Worm (Caenorhabditis elegans): ENCODE results near the gene hda-5.

The hda-5 gene

ce11 chrII:11798737-11799136 lies at the start of gene hda-5:
TSS of gene hda-5 (plus strand) at chrII:11799037.
- no peak for TF ChIP-seq mdl-1 (tag; optimal IDR thresholded peaks at IDR 0.05)
- no peak for TF ChIP-seq zag-1 (tag; optimal IDR thresholded peaks at IDR 0.05)
- no peak for TF ChIP-seq nhr-25 (tag; optimal IDR thresholded peaks at IDR 0.05)
- TF ChIP-seq snpc-4 (tag; optimal IDR thresholded peaks at IDR 0.05): no peak
- no peak for TF ChIP-seq skn-1 (tag; optimal IDR thresholded peaks at IDR 0.05)
- TF ChIP-seq sma-3 (GFP tag; optimal IDR thresholded peaks at IDR 0.05): no peak

- no peak for TF ChIP-seq elt-1 (tag; optimal IDR thresholded peaks at IDR 0.05)
- peak; percentile 80 for TF ChIP-seq unc-55 (GFP tag; optimal IDR thresholded peaks at IDR 0.05)
- TF ChIP-seq sma-3 (GFP tag; optimal IDR thresholded peaks at IDR 0.05): peak; percentile 65
- peak; percentile 6 for TF ChIP-seq ztf-11 (tag; optimal IDR thresholded peaks at IDR 0.05)
- peak; percentile 96 for TF ChIP-seq F13H6.1 (tag; optimal IDR thresholded peaks at IDR 0.05)
- TF ChIP-seq zag-1 (tag; optimal IDR thresholded peaks at IDR 0.05): peak; percentile 81
- TF ChIP-seq lin-11 (tag; optimal IDR thresholded peaks at IDR 0.05): no peak
- no peak for TF ChIP-seq alr-1 (tag; optimal IDR thresholded peaks at IDR 0.05)
- TF ChIP-seq ama-1 (optimal IDR thresholded peaks at IDR 0.05): no peak
- TF ChIP-seq fos-1 (tag; optimal IDR thresholded peaks at IDR 0.05): peak; percentile 48
- TF ChIP-seq nhr-23 (tag; optimal IDR thresholded peaks at IDR 0.05): no peak
- TF ChIP-seq nhr-6 (tag; optimal IDR thresholded peaks at IDR 0.05): peak; percentile 64
- no peak for TF ChIP-seq nhr-21 (tag; optimal IDR thresholded peaks at IDR 0.05)
- TF ChIP-seq lin-13 (GFP tag; optimal IDR thresholded peaks at IDR 0.05): peak; percentile 37
- TF ChIP-seq nhr-237 (tag; optimal IDR thresholded peaks at IDR 0.05): no peak
- peak; percentile 65 for TF ChIP-seq nhr-25 (tag; optimal IDR thresholded peaks at IDR 0.05)
- peak; percentile 4 for TF ChIP-seq sem-4 (tag; optimal IDR thresholded peaks at IDR 0.05)
- no peak for TF ChIP-seq nhr-12 (tag; optimal IDR thresholded peaks at IDR 0.05)
- TF ChIP-seq unc-62 (GFP tag; optimal IDR thresholded peaks at IDR 0.05): no peak
- TF ChIP-seq gmeb-1 (tag; optimal IDR thresholded peaks at IDR 0.05): peak; percentile 45
- TF ChIP-seq dmd-4 (tag; optimal IDR thresholded peaks at IDR 0.05): no peak
- peak; percentile 65 for TF ChIP-seq sma-9 (GFP tag; optimal IDR thresholded peaks at IDR 0.05)
- TF ChIP-seq sma-9 (tag; optimal IDR thresholded peaks at IDR 0.05): no peak
- no peak for TF ChIP-seq skn-1 (tag; optimal IDR thresholded peaks at IDR 0.05)
- peak; percentile 7 for TF ChIP-seq ZK546.5 (tag; optimal IDR thresholded peaks at IDR 0.05)
- TF ChIP-seq aly-2 (tag; optimal IDR thresholded peaks at IDR 0.05): no peak
- peak; percentile 71 for TF ChIP-seq mab-5 (tag; optimal IDR thresholded peaks at IDR 0.05)
- peak; percentile 57 for TF ChIP-seq ztf-4 (tag; optimal IDR thresholded peaks at IDR 0.05)
- peak; percentile 80 for TF ChIP-seq crh-2 (tag; optimal IDR thresholded peaks at IDR 0.05)
- TF ChIP-seq lsy-2 (tag; optimal IDR thresholded peaks at IDR 0.05): peak; percentile 40 to 75
- TF ChIP-seq ceh-16 (tag; optimal IDR thresholded peaks at IDR 0.05): peak; percentile 53
- TF ChIP-seq nhr-129 (tag; optimal IDR thresholded peaks at IDR 0.05): peak; percentile 85
- TF ChIP-seq ceh-82 (tag; optimal IDR thresholded peaks at IDR 0.05): peak; percentile 81
- TF ChIP-seq snpc-4 (tag; optimal IDR thresholded peaks at IDR 0.05): no peak
- peak; percentile 51 for TF ChIP-seq egl-27 (tag; optimal IDR thresholded peaks at IDR 0.05)
- no peak for TF ChIP-seq peb-1 (tag; optimal IDR thresholded peaks at IDR 0.05)
- no peak for TF ChIP-seq nhr-11 (tag; optimal IDR thresholded peaks at IDR 0.05)
- TF ChIP-seq mdl-1 (tag; optimal IDR thresholded peaks at IDR 0.05): peak; percentile 68 to 69
- TF ChIP-seq nhr-77 (tag; optimal IDR thresholded peaks at IDR 0.05): peak; percentile 19
- no peak for TF ChIP-seq blmp-1 (tag; optimal IDR thresholded peaks at IDR 0.05; ENCODE audit: insufficient read depth)
- TF ChIP-seq C34F6.9 (tag; optimal IDR thresholded peaks at IDR 0.05): peak; percentile 68
- TF ChIP-seq lin-39 (tag; optimal IDR thresholded peaks at IDR 0.05): peak; percentile 73
- TF ChIP-seq ztf-1 (GFP tag; conservative IDR thresholded peaks at IDR 0.05): no peak
- no peak for TF ChIP-seq unc-39 (tag; optimal IDR thresholded peaks at IDR 0.05)
- no peak for TF ChIP-seq mbf-1 (tag; optimal IDR thresholded peaks at IDR 0.05)
- peak; percentile 44 for TF ChIP-seq Y55F3AM.14 (GFP tag; optimal IDR thresholded peaks at IDR 0.05)
- TF ChIP-seq nhr-10 (tag; optimal IDR thresholded peaks at IDR 0.05): no peak
- no peak for TF ChIP-seq R02D3.7 (tag; optimal IDR thresholded peaks at IDR 0.05)
- TF ChIP-seq elt-3 (tag; optimal IDR thresholded peaks at IDR 0.05): no peak
Observed at ce11 chrII:11749490-11750172, 49.2 kb upstream of the hda-5 start.

All from whole organism, L2 larva.